Worm (Caenorhabditis elegans) whole organism, young adult: Measurements from ENCODE around the gene R10E4.9.

ENCODE experiments used
- nfya-1 ChIP-seq: sonication (generic microtip); optimal IDR thresholded peaks from 2 replicates; lab custom pipeline; 2017; ENCODE audit warnings: antibody characterized with exemption, missing compliant biosample characterization, missing genetic modification characterization, borderline replicate concordance; ENCODE audit not compliant: insufficient read depth
- unc-130 ChIP-seq: sonication (generic microtip); optimal IDR thresholded peaks from 2 replicates; lab custom pipeline; 2016; ENCODE audit warnings: missing genetic modification reagents, missing genetic modification characterization, missing compliant biosample characterization

ce11 chrIII:4291216-4291691 lies 10.9 kb downstream of the R10E4.9 start, which contains the start of gene mcm-5:
- TF ChIP-seq unc-130 (GFP tag; lab: Kevin White, UChicago): no peak
- TF ChIP-seq nfya-1 (tag; lab: Kevin White, UChicago): no peak
